Worm (Caenorhabditis elegans): ENCODE data around the gene mars-1.
A peak's percentile ranks its signal among the peaks of the same experiment; 100 is the strongest.

ce11 chrIV:11597079-11597478, 38.2 kb downstream of the mars-1 start:
- TF ChIP-seq aha-1 (tag) (peak; percentile 92), tag-97 (GFP tag; IDR thresholded peaks at IDR 0.05) (no peak), dmd-8 (GFP tag; IDR thresholded peaks at IDR 0.05) (no peak), nhr-28 (tag; optimal IDR thresholded peaks at IDR 0.05) (no peak), fos-1 (tag; optimal IDR thresholded peaks at IDR 0.05) (no peak), lin-39 (tag; optimal IDR thresholded peaks at IDR 0.05) (no peak), T20F7.1 (GFP tag; optimal IDR thresholded peaks at IDR 0.05) (no peak), ceh-62 (tag; optimal IDR thresholded peaks at IDR 0.05) (no peak)

Data from whole organism, L4 larva.